Fruit fly (Drosophila melanogaster) whole organism, prepupa: ENCODE data around the gene CG14054.

Experiments
- CG11294 ChIP-seq: fragments of 200-800 bp; sonication (Bioruptor generic); IDR thresholded peaks from 2 replicates; pipeline ENCODE4 v1.3.6; 2022; ENCODE audit warnings: missing biosample characterization, missing genetic modification characterization
- CG3032 ChIP-seq: fragments of 200-800 bp; optimal IDR thresholded peaks from 2 replicates; lab custom pipeline; 2019; ENCODE audit warnings: missing biosample characterization, mild to moderate bottlenecking, missing genetic modification characterization, moderate library complexity
- CG3919 ChIP-seq: fragments of 200-800 bp; sonication (Bioruptor generic); optimal IDR thresholded peaks from 3 replicates; lab custom pipeline; 2016; ENCODE audit warnings: missing biosample characterization, missing genetic modification characterization
- CG6792 ChIP-seq: fragments of 200-800 bp; sonication (Bioruptor generic); optimal IDR thresholded peaks from 3 replicates; lab custom pipeline; 2016; ENCODE audit warnings: missing biosample characterization, missing genetic modification characterization
- Eip75B ChIP-seq: fragments of 200-800 bp; sonication (Bioruptor generic); optimal IDR thresholded peaks from 3 replicates; lab custom pipeline; 2016; ENCODE audit warnings: missing biosample characterization, missing genetic modification characterization
- Eip93F ChIP-seq: fragments of 200-800 bp; sonication (Bioruptor generic); optimal IDR thresholded peaks from 2 replicates; lab custom pipeline; 2016; ENCODE audit warnings: missing biosample characterization, mild to moderate bottlenecking, missing genetic modification characterization
- Hr39 ChIP-seq: fragments of 200-800 bp; sonication (Bioruptor generic); optimal IDR thresholded peaks from 2 replicates; lab custom pipeline; 2016; ENCODE audit warnings: missing biosample characterization, missing genetic modification characterization
- OdsH ChIP-seq: fragments of 200-800 bp; sonication (Bioruptor generic); optimal IDR thresholded peaks from 3 replicates; lab custom pipeline; 2016; ENCODE audit warnings: missing biosample characterization, missing genetic modification characterization
- Sox14 ChIP-seq: fragments of 200-800 bp; sonication (Bioruptor generic); optimal IDR thresholded peaks from 3 replicates; lab custom pipeline; 2016; ENCODE audit warnings: missing biosample characterization, missing genetic modification characterization

- TF ChIP-seq Sox14 (GFP tag; lab: Kevin White, UChicago) (no peak), Eip93F (GFP tag; lab: Kevin White, UChicago) (no peak), Eip75B (GFP tag; lab: Kevin White, UChicago) (no peak), CG11294 (no peak), Hr39 (no peak), CG3032 (tag; lab: Kevin White, UChicago) (no peak), CG3919 (GFP tag; lab: Kevin White, UChicago) (no peak), OdsH (GFP tag; lab: Kevin White, UChicago) (no peak), CG6792 (GFP tag; lab: Kevin White, UChicago) (no peak)
These were observed 15.7 kb upstream of the CG14054 start for dm6 chrX:2081848-2082365.
